Fruit fly (Drosophila melanogaster) whole organism, prepupa: ENCODE data around the gene CG11426.

Experiments used
- CG7368 ChIP-seq: fragments of 200-800 bp; sonication (Bioruptor generic); optimal IDR thresholded peaks from 3 replicates; lab custom pipeline; 2016; ENCODE audit warnings: missing biosample characterization, missing genetic modification characterization
- Sox15 ChIP-seq: fragments of 200-800 bp; sonication (Bioruptor generic); optimal IDR thresholded peaks from 3 replicates; lab custom pipeline; 2016; ENCODE audit warnings: missing biosample characterization, missing genetic modification characterization

DNA sequence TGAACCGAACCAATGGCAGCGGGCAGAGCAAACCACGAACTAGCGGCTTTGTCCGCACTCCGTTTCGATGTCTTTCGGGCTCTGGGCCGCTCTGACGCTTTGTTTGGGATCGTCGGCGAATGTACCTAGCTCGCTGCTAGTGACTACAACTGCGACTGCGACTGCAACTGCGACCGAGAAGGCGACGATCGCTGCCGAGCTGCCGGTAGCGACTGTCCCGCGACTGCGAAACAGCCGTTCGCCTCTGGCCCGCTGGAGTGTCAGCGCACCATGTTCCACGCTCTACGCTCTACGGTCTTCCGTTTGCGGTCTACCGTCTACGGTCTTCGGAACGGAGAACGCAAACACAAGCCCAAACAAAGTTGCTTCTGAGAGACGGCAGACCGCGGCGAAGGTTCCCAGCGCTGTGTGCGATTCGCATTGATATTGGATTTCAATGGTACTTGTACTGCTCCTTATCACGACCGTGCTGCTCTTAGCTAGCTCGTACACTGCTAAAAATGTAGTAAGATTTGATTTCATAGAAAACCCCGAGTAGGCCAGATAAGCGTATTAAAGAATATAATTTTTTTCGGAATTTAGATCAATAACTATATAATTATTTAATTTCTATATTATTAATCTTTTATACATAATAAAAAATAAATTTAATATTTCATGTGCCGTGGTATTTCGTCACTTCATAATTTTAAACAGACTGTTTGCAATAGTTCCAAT is 9.3 kb upstream of the CG11426 start, which contains the start of gene laza:
- TF ChIP-seq Sox15 (GFP tag; lab: Kevin White, UChicago), result no peak
- TF ChIP-seq CG7368, result no peak
